Fruit fly (Drosophila melanogaster): Measurements from ENCODE around the gene Arp1.

DNA sequence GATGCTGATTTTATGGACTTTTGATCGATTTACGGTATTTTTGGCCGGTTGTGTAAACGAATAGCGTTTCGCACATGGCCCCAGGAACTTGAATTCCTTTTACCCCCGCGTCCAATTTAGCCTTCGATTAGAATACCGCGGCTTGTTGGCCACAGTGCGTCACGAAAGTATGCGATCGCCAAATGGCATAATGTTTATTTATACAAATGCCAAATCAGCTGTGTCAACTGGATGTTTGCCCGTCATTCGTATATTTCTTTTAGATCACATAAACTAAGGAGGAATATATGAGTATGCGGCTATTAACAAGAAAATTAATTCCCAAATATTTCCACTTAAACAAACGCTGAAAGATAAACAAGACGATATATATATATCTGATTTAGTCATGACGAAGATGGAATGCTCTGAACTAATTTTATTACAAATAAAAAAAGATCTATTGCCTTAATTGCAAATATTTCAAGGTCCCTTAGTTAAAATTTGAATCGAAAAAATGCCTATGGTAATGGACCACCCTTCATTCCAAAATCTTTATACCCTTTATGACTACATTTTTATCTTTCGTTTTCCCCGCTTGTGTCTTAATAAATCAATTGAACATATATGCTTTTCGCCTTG is 34.5 kb upstream of the Arp1 start:
- TF ChIP-seq CG12605 (GFP tag; IDR thresholded peaks at IDR 0.05) (no peak), EcR (GFP tag; optimal IDR thresholded peaks at IDR 0.05) (no peak), CG15710 (tag; optimal IDR thresholded peaks at IDR 0.05) (no peak), Ets98B (GFP tag; IDR thresholded peaks at IDR 0.05) (no peak), Pif1B (GFP tag; optimal IDR thresholded peaks at IDR 0.05) (no peak), CG4496 (GFP tag; IDR thresholded peaks at IDR 0.05) (no peak), CG34367 (tag; optimal IDR thresholded peaks at IDR 0.05) (no peak), gl (tag; optimal IDR thresholded peaks at IDR 0.05) (no peak), CG17806 (tag; optimal IDR thresholded peaks at IDR 0.05) (no peak), CG14655 (GFP tag; optimal IDR thresholded peaks at IDR 0.05) (no peak), CG9948 (tag; optimal IDR thresholded peaks at IDR 0.05) (no peak), CG8301 (tag; optimal IDR thresholded peaks at IDR 0.05) (no peak), CG13204 (GFP tag; optimal IDR thresholded peaks at IDR 0.05) (no peak), D1 (tag; optimal IDR thresholded peaks at IDR 0.05) (no peak)

Measured in whole organism, pupa.